Fruit fly (Drosophila melanogaster): ENCODE results near the gene CG33689.
A peak's percentile ranks its signal among the peaks of the same experiment; 100 is the strongest.

Gene CG33689

DNA sequence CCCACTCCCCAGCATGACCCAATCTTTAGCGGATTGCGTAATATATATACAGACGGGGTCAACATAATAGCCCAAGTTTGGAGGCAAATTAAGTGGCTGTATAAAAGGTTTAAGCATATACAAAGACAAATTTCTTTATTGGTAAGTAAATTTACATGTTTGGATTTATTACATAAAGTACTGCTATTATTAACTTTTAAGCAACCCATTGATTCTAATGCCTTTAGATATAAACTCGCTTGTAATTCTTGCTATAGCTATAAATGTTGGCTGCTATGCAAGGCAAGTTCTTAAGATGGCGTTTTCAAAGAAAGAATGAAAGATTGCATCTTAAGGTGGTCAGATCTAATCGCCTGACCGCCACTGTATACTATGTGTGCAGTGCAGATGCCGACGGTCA, 2.5 kb downstream of the CG33689 start (continued):
- TF ChIP-seq nau (GFP tag; optimal IDR thresholded peaks at IDR 0.05) = peak; percentile 11
- TF ChIP-seq CG13296 (GFP tag; optimal IDR thresholded peaks at IDR 0.05) = peak; percentile 62
- TF ChIP-seq CG12659 (GFP tag; optimal IDR thresholded peaks at IDR 0.05) = peak; percentile 20
- 0 out of 2 replicates have a peak, but pooled peaks have one; percentile 21 for TF ChIP-seq Ada2b (GFP tag; IDR thresholded peaks at IDR 0.05)
- TF ChIP-seq CG2678 (tag; optimal IDR thresholded peaks at IDR 0.05) = peak; percentile 76
- TF ChIP-seq CG10321 (GFP tag; IDR thresholded peaks at IDR 0.05) = no peak
- TF ChIP-seq CG30431 (GFP tag; optimal IDR thresholded peaks at IDR 0.05) = no peak
- TF ChIP-seq eyg (GFP tag; optimal IDR thresholded peaks at IDR 0.05) = no peak
- no peak for TF ChIP-seq CG14050 (GFP tag; IDR thresholded peaks at IDR 0.05)
- TF ChIP-seq CG17612 (GFP tag; IDR thresholded peaks at IDR 0.05) = no peak
- TF ChIP-seq bcd (GFP tag; optimal IDR thresholded peaks at IDR 0.05) = peak; percentile 29
- peak; percentile 33 for TF ChIP-seq CG18262 (tag; optimal IDR thresholded peaks at IDR 0.05)
- no peak for TF ChIP-seq bab2 (GFP tag; optimal IDR thresholded peaks at IDR 0.05)
- TF ChIP-seq inv (GFP tag; IDR thresholded peaks at IDR 0.05; ENCODE audit: partially characterized antibody) = no peak
- no peak for TF ChIP-seq Optix (GFP tag; IDR thresholded peaks at IDR 0.05)
- TF ChIP-seq CG4617 (GFP tag; optimal IDR thresholded peaks at IDR 0.05; ENCODE audit: borderline replicate concordance) = no peak
- peak; percentile 41; the same call in 1 of the 2 replicates for TF ChIP-seq seq (GFP tag; IDR thresholded peaks at IDR 0.05)
- no peak for TF ChIP-seq CG14710 (tag; optimal IDR thresholded peaks at IDR 0.05)
- no peak for TF ChIP-seq CG12236 (GFP tag; optimal IDR thresholded peaks at IDR 0.05)
- no peak for TF ChIP-seq CG15479 (GFP tag; optimal IDR thresholded peaks at IDR 0.05)
- TF ChIP-seq az2 (GFP tag; optimal IDR thresholded peaks at IDR 0.05) = peak; percentile 10
- TF ChIP-seq Dbx (GFP tag; IDR thresholded peaks at IDR 0.05) = no peak
- TF ChIP-seq Atf-2 (GFP tag; optimal IDR thresholded peaks at IDR 0.05) = peak; percentile 33
- TF ChIP-seq CG11504 (tag; optimal IDR thresholded peaks at IDR 0.05) = peak; percentile 67
- no peak for TF ChIP-seq CG14667 (GFP tag; IDR thresholded peaks at IDR 0.05)
- peak; percentile 46 for TF ChIP-seq lab (GFP tag; optimal IDR thresholded peaks at IDR 0.05)
- TF ChIP-seq Hmr (GFP tag; optimal IDR thresholded peaks at IDR 0.05) = peak; percentile 52
- TF ChIP-seq Rx (GFP tag; IDR thresholded peaks at IDR 0.05) = no peak
- no peak for TF ChIP-seq CG8478 (optimal IDR thresholded peaks at IDR 0.05)
- no peak for TF ChIP-seq ato (GFP tag; IDR thresholded peaks at IDR 0.05; ENCODE audit: partially characterized antibody)
- 0 out of 3 replicates have a peak, but pooled peaks have one; percentile 40 for TF ChIP-seq CG11560 (tag; IDR thresholded peaks at IDR 0.05)
- TF ChIP-seq CG12219 (GFP tag; optimal IDR thresholded peaks at IDR 0.05) = peak; percentile 13
- TF ChIP-seq CG12391 (tag; optimal IDR thresholded peaks at IDR 0.05) = peak; percentile 18
- TF ChIP-seq ttk (GFP tag; IDR thresholded peaks at IDR 0.05) = peak; percentile 19; the same call in 1 of the 2 replicates
- peak; percentile 28 for TF ChIP-seq Sox102F (GFP tag; optimal IDR thresholded peaks at IDR 0.05)
- no peak for TF ChIP-seq CG32767 (GFP tag; IDR thresholded peaks at IDR 0.05)
- peak; percentile 24 for TF ChIP-seq zfh2 (GFP tag; optimal IDR thresholded peaks at IDR 0.05)
- TF ChIP-seq CG7839 (tag; optimal IDR thresholded peaks at IDR 0.05) = peak; percentile 68
- peak; percentile 13 for TF ChIP-seq CG4820 (GFP tag; optimal IDR thresholded peaks at IDR 0.05)
- TF ChIP-seq CG16815 (GFP tag; optimal IDR thresholded peaks at IDR 0.05) = peak; percentile 23
- no peak for TF ChIP-seq jing (GFP tag; optimal IDR thresholded peaks at IDR 0.05)
- TF ChIP-seq BEAF-32 (GFP tag; optimal IDR thresholded peaks at IDR 0.05) = no peak
- peak; percentile 36 for TF ChIP-seq CG18619 (GFP tag; optimal IDR thresholded peaks at IDR 0.05)
- TF ChIP-seq fd64A (GFP tag; optimal IDR thresholded peaks at IDR 0.05) = no peak
- TF ChIP-seq CG11723 (GFP tag; optimal IDR thresholded peaks at IDR 0.05) = peak; percentile 2
- TF ChIP-seq CG3726 (GFP tag; IDR thresholded peaks at IDR 0.05) = no peak
- TF ChIP-seq CG33557 (GFP tag; optimal IDR thresholded peaks at IDR 0.05) = no peak
- no peak for TF ChIP-seq CG11085 (GFP tag; IDR thresholded peaks at IDR 0.05)
- TF ChIP-seq CG17361 (GFP tag; IDR thresholded peaks at IDR 0.05) = peak; percentile 54; the same call in 2 of the 3 replicates
- 0 out of 2 replicates have a peak, but pooled peaks have one; percentile 35 for TF ChIP-seq CG7372 (GFP tag; IDR thresholded peaks at IDR 0.05)
- peak; percentile 59 for TF ChIP-seq CG3281 (GFP tag; optimal IDR thresholded peaks at IDR 0.05)
